Worm (Caenorhabditis elegans) whole organism, L4 larva: ENCODE data around the gene F19B10.6.

Experiments
- ZK546.5 ChIP-seq, 2 experiments: sonication (generic microtip); optimal IDR thresholded peaks; 2 replicates each; lab custom pipeline; 2017; ENCODE audit warnings: missing biosample characterization in 2 of 2, missing genetic modification characterization in 2 of 2
- ama-1 ChIP-seq: fragments of 150-350 bp; optimal IDR thresholded peaks from 2 replicates; lab custom pipeline; 2014; ENCODE audit warnings: inconsistent platforms, mixed read lengths
- arid-1 ChIP-seq: fragments of 200-800 bp; sonication (Bioruptor generic); conservative IDR thresholded peaks from 2 replicates; pipeline ENCODE4 v1.3.6; 2022; ENCODE audit warnings: missing genetic modification reagents, missing genetic modification characterization, missing compliant biosample characterization
- daf-16 ChIP-seq, 3 experiments: sonication (generic microtip); optimal IDR thresholded peaks; 2 replicates each; lab custom pipeline; 2016 to 2017; ENCODE audit warnings: missing genetic modification characterization in 3 of 3, missing genetic modification reagents in 3 of 3, mild to moderate bottlenecking in 2 of 3, missing compliant biosample characterization in 2 of 3, missing biosample characterization in 1 of 3, moderate library complexity in 1 of 3
- dpl-1 ChIP-seq: fragments of 150-350 bp; optimal IDR thresholded peaks from 2 replicates; lab custom pipeline; 2014; ENCODE audit warnings: missing biosample characterization, missing genetic modification reagents, missing genetic modification characterization
- jun-1 ChIP-seq: fragments of 150-350 bp; optimal IDR thresholded peaks from 2 replicates; lab custom pipeline; 2014; ENCODE audit warnings: missing biosample characterization, missing genetic modification reagents, missing genetic modification characterization
- lir-3 ChIP-seq: sonication (generic microtip); optimal IDR thresholded peaks from 2 replicates; lab custom pipeline; 2016; ENCODE audit warnings: mild to moderate bottlenecking, missing genetic modification characterization, missing compliant biosample characterization
- nhr-11 ChIP-seq: fragments of 150-350 bp; optimal IDR thresholded peaks from 2 replicates; lab custom pipeline; 2014; ENCODE audit warnings: missing biosample characterization, missing genetic modification characterization
- nhr-237 ChIP-seq: sonication (generic microtip); optimal IDR thresholded peaks from 2 replicates; lab custom pipeline; 2017; ENCODE audit warnings: missing biosample characterization, missing genetic modification characterization
- pha-4 ChIP-seq, 2 experiments: fragments of 150-350 bp in 1 of 2; fragments of 200-800 bp in 1 of 2; sonication (Bioruptor generic) in 1 of 2; IDR thresholded peaks in 1 of 2; optimal IDR thresholded peaks in 1 of 2; 2 replicates each; pipeline versions ENCODE4 v1.3.6 to Lab custom; 2014 to 2022; ENCODE audit warnings: missing genetic modification characterization in 2 of 2, missing genetic modification reagents in 2 of 2, missing biosample characterization in 1 of 2, missing compliant biosample characterization in 1 of 2
- unc-62 ChIP-seq, 3 experiments: fragments of 150-350 bp in 1 of 3; sonication (generic microtip); optimal IDR thresholded peaks in 2 of 3; peaks in 1 of 3; 1 replicate in 1 of 3; 2 replicates in 2 of 3; lab custom pipeline; 2014 to 2017; ENCODE audit warnings: missing biosample characterization in 3 of 3, missing genetic modification characterization in 3 of 3, missing genetic modification reagents in 3 of 3, missing genotype in 1 of 3

DNA sequence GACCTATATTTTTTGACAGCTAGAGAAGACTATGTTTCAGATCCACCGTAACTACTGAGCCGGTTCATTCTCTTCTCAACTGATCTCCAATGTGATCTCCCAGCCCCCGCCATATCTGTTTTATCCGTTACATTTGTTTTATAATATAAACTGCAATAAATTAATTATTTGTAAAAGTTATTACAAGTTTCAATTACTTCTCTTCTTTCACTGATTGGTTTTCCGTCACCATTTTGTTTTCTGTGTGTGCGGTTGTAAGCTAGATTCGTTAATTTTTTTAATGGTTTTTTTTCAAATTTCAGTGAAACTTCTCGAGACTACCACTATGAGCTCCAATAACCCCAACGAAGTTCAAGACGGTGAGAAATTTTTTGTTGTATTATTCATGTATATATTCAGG, 32.9 kb downstream of the F19B10.6 start, which contains the start of gene M151.2:
- no peak for TF ChIP-seq ZK546.5 (tag; optimal IDR thresholded peaks at IDR 0.05; lab: Kevin White, UChicago)
- TF ChIP-seq lir-3: no peak
- no peak for TF ChIP-seq unc-62 (GFP tag; optimal IDR thresholded peaks at IDR 0.05 in 1 of 2; lab: Kevin White, UChicago)
- no peak for TF ChIP-seq unc-62 (tag; optimal IDR thresholded peaks at IDR 0.05; lab: Kevin White, UChicago)
- no peak for TF ChIP-seq dpl-1 (GFP tag; lab: Kevin White, UChicago)
- TF ChIP-seq nhr-11: no peak
- TF ChIP-seq jun-1 (tag; lab: Kevin White, UChicago): no peak
- TF ChIP-seq ama-1 (lab: Kevin White, UChicago): no peak
- TF ChIP-seq nhr-237 (tag; lab: Kevin White, UChicago): no peak
- no peak for TF ChIP-seq pha-4 (GFP tag; IDR thresholded peaks at IDR 0.05; lab: Robert Waterston, UW)
- no peak for TF ChIP-seq pha-4 (tag; optimal IDR thresholded peaks at IDR 0.05; lab: Kevin White, UChicago)
- TF ChIP-seq daf-16 (GFP tag; optimal IDR thresholded peaks at IDR 0.05; lab: Kevin White, UChicago): no peak
- no peak for TF ChIP-seq daf-16 (tag; optimal IDR thresholded peaks at IDR 0.05; lab: Kevin White, UChicago)
- TF ChIP-seq arid-1 (GFP tag; lab: Robert Waterston, UW): no peak
